Worm (Caenorhabditis elegans) whole organism, L3 larva: ENCODE data around the gene fat-2.

Source experiments
- R02D3.7 ChIP-seq: fragments of 150-350 bp; optimal IDR thresholded peaks from 2 replicates; lab custom pipeline; 2014; ENCODE audit warnings: missing biosample characterization, missing genetic modification characterization
- ZK546.5 ChIP-seq: sonication (generic microtip); optimal IDR thresholded peaks from 2 replicates; lab custom pipeline; 2017; ENCODE audit warnings: missing biosample characterization, missing genetic modification characterization
- aly-2 ChIP-seq: fragments of 150-350 bp; optimal IDR thresholded peaks from 2 replicates; lab custom pipeline; 2014; ENCODE audit warnings: missing biosample characterization, missing genetic modification characterization
- ama-1 ChIP-seq: fragments of 150-350 bp; optimal IDR thresholded peaks from 2 replicates; lab custom pipeline; 2018
- ceh-16 ChIP-seq: sonication (generic microtip); optimal IDR thresholded peaks from 2 replicates; lab custom pipeline; 2017; ENCODE audit warnings: missing biosample characterization, missing genetic modification characterization
- ceh-28 ChIP-seq: fragments of 150-350 bp; optimal IDR thresholded peaks from 2 replicates; lab custom pipeline; 2014; ENCODE audit warnings: missing biosample characterization, missing genetic modification reagents, missing genetic modification characterization
- daf-12 ChIP-seq: fragments of 150-350 bp; optimal IDR thresholded peaks from 2 replicates; lab custom pipeline; 2014; ENCODE audit warnings: missing biosample characterization, missing genetic modification reagents, missing genetic modification characterization
- egl-27 ChIP-seq: sonication (generic microtip); optimal IDR thresholded peaks from 4 replicates; lab custom pipeline; 2017; ENCODE audit warnings: missing biosample characterization, missing genetic modification reagents, missing genetic modification characterization
- egl-5 ChIP-seq: fragments of 150-350 bp; optimal IDR thresholded peaks from 2 replicates; lab custom pipeline; 2017; ENCODE audit warnings: missing biosample characterization, missing genetic modification reagents, missing genetic modification characterization, inconsistent platforms
- elt-1 ChIP-seq: fragments of 150-350 bp; optimal IDR thresholded peaks from 2 replicates; lab custom pipeline; 2014; ENCODE audit warnings: missing biosample characterization, missing genetic modification characterization
- elt-2 ChIP-seq: sonication (generic microtip); optimal IDR thresholded peaks from 2 replicates; lab custom pipeline; 2016; ENCODE audit warnings: missing genetic modification reagents, mild to moderate bottlenecking, missing genetic modification characterization, missing compliant biosample characterization
- elt-3 ChIP-seq, 3 experiments: fragments of 150-350 bp in 1 of 3; sonication (generic microtip) in 2 of 3; optimal IDR thresholded peaks; 2 replicates in 2 of 3; 4 replicates in 1 of 3; lab custom pipeline; 2014 to 2017; ENCODE audit warnings: missing biosample characterization in 3 of 3, missing genetic modification characterization in 3 of 3
- jun-1 ChIP-seq: fragments of 150-350 bp; optimal IDR thresholded peaks from 2 replicates; lab custom pipeline; 2014; ENCODE audit warnings: missing biosample characterization, missing genetic modification reagents, missing genetic modification characterization
- lin-15B ChIP-seq: fragments of 150-350 bp; optimal IDR thresholded peaks from 2 replicates; lab custom pipeline; 2014; ENCODE audit warnings: missing biosample characterization, missing genetic modification characterization
- lin-39 ChIP-seq: fragments of 150-350 bp; optimal IDR thresholded peaks from 2 replicates; lab custom pipeline; 2018; ENCODE audit warnings: missing biosample characterization, missing genetic modification reagents, missing genetic modification characterization
- lsy-12 ChIP-seq: sonication (generic microtip); optimal IDR thresholded peaks from 2 replicates; lab custom pipeline; 2016; ENCODE audit warnings: mild to moderate bottlenecking, missing genetic modification characterization, missing compliant biosample characterization
- mml-1 ChIP-seq: fragments of 150-350 bp; sonication (generic microtip); optimal IDR thresholded peaks from 3 replicates; lab custom pipeline; 2014; ENCODE audit warnings: missing biosample characterization, missing genetic modification characterization
- nhr-11 ChIP-seq: fragments of 150-350 bp; optimal IDR thresholded peaks from 2 replicates; lab custom pipeline; 2014; ENCODE audit warnings: missing biosample characterization, missing genetic modification characterization
- nhr-12 ChIP-seq: fragments of 150-350 bp; optimal IDR thresholded peaks from 2 replicates; lab custom pipeline; 2014; ENCODE audit warnings: missing biosample characterization, missing genetic modification characterization
- nhr-23 ChIP-seq: fragments of 150-350 bp; optimal IDR thresholded peaks from 2 replicates; lab custom pipeline; 2014; ENCODE audit warnings: missing biosample characterization, missing genetic modification reagents, missing genetic modification characterization
- nhr-25 ChIP-seq: sonication (generic microtip); optimal IDR thresholded peaks from 2 replicates; lab custom pipeline; 2017; ENCODE audit warnings: missing biosample characterization, missing genetic modification characterization
- nhr-43 ChIP-seq: sonication (generic microtip); optimal IDR thresholded peaks from 2 replicates; lab custom pipeline; 2016; ENCODE audit warnings: mild to moderate bottlenecking, missing genetic modification characterization, missing compliant biosample characterization; ENCODE audit not compliant: poor library complexity, severe bottlenecking
- nhr-67 ChIP-seq: fragments of 150-350 bp; optimal IDR thresholded peaks from 2 replicates; lab custom pipeline; 2014; ENCODE audit warnings: missing biosample characterization, missing genetic modification characterization
- nhr-76 ChIP-seq: fragments of 150-350 bp; sonication (generic microtip); optimal IDR thresholded peaks from 5 replicates; lab custom pipeline; 2014; ENCODE audit warnings: missing biosample characterization, missing genetic modification characterization
- nhr-77 ChIP-seq: fragments of 150-350 bp; optimal IDR thresholded peaks from 2 replicates; lab custom pipeline; 2014; ENCODE audit warnings: missing biosample characterization, missing genetic modification characterization
- pha-4 ChIP-seq: fragments of 150-350 bp; optimal IDR thresholded peaks from 2 replicates; lab custom pipeline; 2014; ENCODE audit warnings: missing biosample characterization, missing genetic modification reagents, missing genetic modification characterization
- pqm-1 ChIP-seq: fragments of 150-350 bp; optimal IDR thresholded peaks from 2 replicates; lab custom pipeline; 2017; ENCODE audit warnings: missing biosample characterization, missing genetic modification characterization, inconsistent platforms
- sea-2 ChIP-seq: fragments of 150-350 bp; sonication (generic microtip); optimal IDR thresholded peaks from 4 replicates; lab custom pipeline; 2014; ENCODE audit warnings: missing biosample characterization, missing genetic modification reagents, missing genetic modification characterization
- snpc-4 ChIP-seq: fragments of 150-350 bp; optimal IDR thresholded peaks from 2 replicates; lab custom pipeline; 2014; ENCODE audit warnings: missing biosample characterization, missing genetic modification characterization
- tbx-2 ChIP-seq: sonication (generic microtip); optimal IDR thresholded peaks from 2 replicates; lab custom pipeline; 2016; ENCODE audit warnings: mild to moderate bottlenecking, missing genetic modification characterization, missing compliant biosample characterization
- unc-39 ChIP-seq: sonication (generic microtip); optimal IDR thresholded peaks from 4 replicates; lab custom pipeline; 2017; ENCODE audit warnings: missing biosample characterization, missing genetic modification characterization
- ztf-11 ChIP-seq: fragments of 150-350 bp; optimal IDR thresholded peaks from 2 replicates; lab custom pipeline; 2014; ENCODE audit warnings: missing biosample characterization, missing genetic modification characterization

The fat-2 gene

ce11 chrIV:13353143-13353773 is 29.6 kb downstream of the fat-2 start, which contains the start of the genes rec-8 and mex-5:
Gene rec-8 (minus strand): TSS chrIV:13353193.
Gene mex-5 (plus strand): TSS chrIV:13353723.
- peak; percentile 80 for TF ChIP-seq elt-1 (tag; lab: Kevin White, UChicago)
- TF ChIP-seq R02D3.7 (tag; lab: Kevin White, UChicago): no peak
- TF ChIP-seq egl-5: no peak
- no peak for TF ChIP-seq lin-39 (tag; lab: Kevin White, UChicago)
- no peak for TF ChIP-seq daf-12 (tag; lab: Kevin White, UChicago)
- no peak for TF ChIP-seq aly-2
- TF ChIP-seq, all 47 proteins: peak for 1

ce11 chrIV:13354044-13354443 is 30.4 kb downstream of the fat-2 start:
- TF ChIP-seq elt-3 (tag; optimal IDR thresholded peaks at IDR 0.05; lab: Kevin White, UChicago) (no peak), elt-1 (tag; lab: Kevin White, UChicago) (no peak), nhr-25 (tag; lab: Kevin White, UChicago) (no peak)
- TF ChIP-seq, all 47 proteins: peak for 0

ce11 chrIV:13356005-13356404 is 32.3 kb downstream of the fat-2 start:
- no peak for TF ChIP-seq R02D3.7 (tag; lab: Kevin White, UChicago)
- TF ChIP-seq nhr-77 (tag; lab: Kevin White, UChicago): no peak
- no peak for TF ChIP-seq nhr-11 (tag; lab: Kevin White, UChicago)
- no peak for TF ChIP-seq pha-4 (tag; lab: Kevin White, UChicago)
- TF ChIP-seq ceh-16 (tag; lab: Kevin White, UChicago): no peak
- TF ChIP-seq lin-39 (tag; lab: Kevin White, UChicago): no peak
- TF ChIP-seq egl-27 (tag; lab: Kevin White, UChicago): no peak
- TF ChIP-seq tbx-2 (tag; lab: Kevin White, UChicago): no peak
- TF ChIP-seq aly-2: no peak
- TF ChIP-seq elt-3 (tag; optimal IDR thresholded peaks at IDR 0.05; lab: Kevin White, UChicago): no peak
- no peak for TF ChIP-seq unc-39
- no peak for TF ChIP-seq nhr-67 (tag; lab: Kevin White, UChicago)
- no peak for TF ChIP-seq nhr-43 (tag; lab: Kevin White, UChicago)
- no peak for TF ChIP-seq lin-15B (tag; lab: Kevin White, UChicago)
- no peak for TF ChIP-seq sea-2 (GFP tag; lab: Kevin White, UChicago)

- TF ChIP-seq nhr-23 (tag; lab: Kevin White, UChicago) (no peak), elt-2 (tag; lab: Kevin White, UChicago) (no peak), aly-2 (no peak), nhr-76 (tag; lab: Kevin White, UChicago) (no peak), pha-4 (tag; lab: Kevin White, UChicago) (no peak), mml-1 (tag; lab: Kevin White, UChicago) (no peak), pqm-1 (no peak), jun-1 (no peak)
- TF ChIP-seq, all 47 proteins: peak for 0
These were observed 34.8 kb downstream of the fat-2 start, which contains the start of gene W02A2.8 for ce11 chrIV:13358488-13358887. Gene W02A2.8 (minus strand): TSS chrIV:13358588.

- TF ChIP-seq ztf-11 (tag; lab: Kevin White, UChicago): no peak
- no peak for TF ChIP-seq nhr-23 (tag; lab: Kevin White, UChicago)
- TF ChIP-seq ama-1 (lab: Kevin White, UChicago): no peak
- TF ChIP-seq tbx-2 (tag; lab: Kevin White, UChicago): no peak
- no peak for TF ChIP-seq nhr-77 (tag; lab: Kevin White, UChicago)
- TF ChIP-seq egl-5: no peak
- TF ChIP-seq snpc-4 (tag; lab: Kevin White, UChicago): no peak
- no peak for TF ChIP-seq sea-2 (GFP tag; lab: Kevin White, UChicago)
- no peak for TF ChIP-seq daf-12 (tag; lab: Kevin White, UChicago)
- TF ChIP-seq nhr-11 (tag; lab: Kevin White, UChicago): no peak
- no peak for TF ChIP-seq ZK546.5
- no peak for TF ChIP-seq lin-15B (tag; lab: Kevin White, UChicago)
- TF ChIP-seq elt-1 (tag; lab: Kevin White, UChicago): no peak
- no peak for TF ChIP-seq ceh-28
- TF ChIP-seq nhr-12 (tag; lab: Kevin White, UChicago): no peak
- no peak for TF ChIP-seq R02D3.7 (tag; lab: Kevin White, UChicago)
- TF ChIP-seq lsy-12 (tag; lab: Kevin White, UChicago): no peak
- TF ChIP-seq elt-3 (tag; optimal IDR thresholded peaks at IDR 0.05; lab: Kevin White, UChicago): no peak
- TF ChIP-seq, all 47 proteins: peak for 0
These were observed 36.5 kb downstream of the fat-2 start, which contains the start of gene Y62E10A.3 for ce11 chrIV:13360144-13360543. Gene Y62E10A.3 (minus strand): TSS chrIV:13360244.
